Worm (Caenorhabditis elegans) whole organism, L4 larva: ENCODE measurements around the gene C14A4.13.

Source experiments
- R02D3.7 ChIP-seq: fragments of 150-350 bp; sonication (generic microtip); optimal IDR thresholded peaks from 3 replicates; lab custom pipeline; 2014; ENCODE audit warnings: missing biosample characterization, missing genetic modification characterization
- aly-2 ChIP-seq: sonication (generic microtip); optimal IDR thresholded peaks from 2 replicates; lab custom pipeline; 2018; ENCODE audit warnings: missing biosample characterization, missing genetic modification characterization
- ces-1 ChIP-seq: fragments of 150-350 bp; sonication (generic microtip); optimal IDR thresholded peaks from 4 replicates; lab custom pipeline; 2014; ENCODE audit warnings: missing biosample characterization, missing genetic modification reagents, missing genetic modification characterization
- daf-19 ChIP-seq: fragments of 200-800 bp; sonication (Bioruptor generic); conservative IDR thresholded peaks from 2 replicates; pipeline ENCODE4 v1.3.6; 2022; ENCODE audit warnings: missing genetic modification characterization, missing compliant biosample characterization
- hlh-30 ChIP-seq: sonication (generic microtip); optimal IDR thresholded peaks from 2 replicates; lab custom pipeline; 2017; ENCODE audit warnings: antibody characterized with exemption, mild to moderate bottlenecking, missing genetic modification characterization, missing compliant biosample characterization; ENCODE audit not compliant: insufficient read depth
- mdl-1 ChIP-seq, 2 experiments: fragments of 150-350 bp in 1 of 2; sonication (generic microtip) in 1 of 2; optimal IDR thresholded peaks; 2 replicates each; lab custom pipeline; 2014 to 2017; ENCODE audit warnings: missing biosample characterization in 2 of 2, missing genetic modification characterization in 2 of 2
- nhr-237 ChIP-seq: sonication (generic microtip); optimal IDR thresholded peaks from 2 replicates; lab custom pipeline; 2017; ENCODE audit warnings: missing biosample characterization, missing genetic modification characterization
- nhr-41 ChIP-seq: fragments of 200-800 bp; sonication (Bioruptor generic); IDR thresholded peaks from 2 replicates; pipeline ENCODE4 v1.3.6; 2022; ENCODE audit warnings: missing genetic modification reagents, missing genetic modification characterization, missing compliant biosample characterization
- pha-4 ChIP-seq, 2 experiments: fragments of 150-350 bp in 1 of 2; fragments of 200-800 bp in 1 of 2; sonication (Bioruptor generic) in 1 of 2; IDR thresholded peaks in 1 of 2; optimal IDR thresholded peaks in 1 of 2; 2 replicates each; pipeline versions ENCODE4 v1.3.6 to Lab custom; 2014 to 2022; ENCODE audit warnings: missing genetic modification characterization in 2 of 2, missing genetic modification reagents in 2 of 2, missing biosample characterization in 1 of 2, missing compliant biosample characterization in 1 of 2
- pqm-1 ChIP-seq: sonication (generic microtip); optimal IDR thresholded peaks from 2 replicates; lab custom pipeline; 2017; ENCODE audit warnings: missing biosample characterization, missing genetic modification characterization
- snpc-4 ChIP-seq: fragments of 150-350 bp; optimal IDR thresholded peaks from 2 replicates; lab custom pipeline; 2014; ENCODE audit warnings: missing biosample characterization, missing genetic modification characterization
- zag-1 ChIP-seq: fragments of 150-350 bp; optimal IDR thresholded peaks from 2 replicates; lab custom pipeline; 2014; ENCODE audit warnings: missing biosample characterization, missing genetic modification characterization
- ztf-11 ChIP-seq: fragments of 150-350 bp; optimal IDR thresholded peaks from 2 replicates; lab custom pipeline; 2014; ENCODE audit warnings: missing biosample characterization, missing genetic modification characterization

ce11 chrII:10582318-10582717, 35.9 kb upstream of the C14A4.13 start, which contains the start of gene mrps-22:
- TF ChIP-seq zag-1 (tag; lab: Kevin White, UChicago) (no peak), hlh-30 (no peak), aly-2 (no peak), pqm-1 (tag; lab: Kevin White, UChicago) (no peak), snpc-4 (tag; lab: Kevin White, UChicago) (no peak), ces-1 (GFP tag; lab: Kevin White, UChicago) (no peak), ztf-11 (tag; lab: Kevin White, UChicago) (no peak), pha-4 (GFP tag; IDR thresholded peaks at IDR 0.05; lab: Robert Waterston, UW) (no peak), pha-4 (tag; optimal IDR thresholded peaks at IDR 0.05; lab: Kevin White, UChicago) (no peak), daf-19 (GFP tag; lab: Robert Waterston, UW) (no peak), R02D3.7 (tag; lab: Kevin White, UChicago) (no peak), mdl-1 (tag; optimal IDR thresholded peaks at IDR 0.05; lab: Kevin White, UChicago) (no peak), nhr-237 (tag; lab: Kevin White, UChicago) (no peak), nhr-41 (GFP tag; lab: Robert Waterston, UW) (no peak)
